Comparison of ENCODE assay signal across 5 worm cellular contexts in genomic region chrX:6088718-6089117, ce11.
TF ChIP-seq lines count a peak whose summit lies in the region.

No protein-coding gene starts in this region.

TF ChIP-seq in whole organism, L1 larva, 84 proteins besides CTCF, POLR2A, EP300 and RAD21 (continues in another document):
- no peak for TF ChIP-seq mab-9 (GFP tag; IDR thresholded peaks at IDR 0.05; lab: Robert Waterston, UW)
- TF ChIP-seq unc-62 (GFP tag; optimal IDR thresholded peaks at IDR 0.05; lab: Kevin White, UChicago) = no peak
- no peak for TF ChIP-seq nhr-84 (tag; optimal IDR thresholded peaks at IDR 0.05; lab: Kevin White, UChicago)
- no peak for TF ChIP-seq C34B4.2 (tag; optimal IDR thresholded peaks at IDR 0.05; lab: Kevin White, UChicago)
- TF ChIP-seq aha-1 (tag; optimal IDR thresholded peaks at IDR 0.05; lab: Kevin White, UChicago) = no peak
- no peak for TF ChIP-seq blmp-1 (tag; optimal IDR thresholded peaks at IDR 0.05; lab: Kevin White, UChicago)
- TF ChIP-seq ceh-63 (GFP tag; optimal IDR thresholded peaks at IDR 0.05; lab: Kevin White, UChicago) = no peak
- no peak for TF ChIP-seq unc-86 (tag; optimal IDR thresholded peaks at IDR 0.05; lab: Kevin White, UChicago)
- TF ChIP-seq grh-1 (GFP tag; IDR thresholded peaks at IDR 0.05; lab: Robert Waterston, UW) = no peak
- TF ChIP-seq nhr-71 (tag; optimal IDR thresholded peaks at IDR 0.05; lab: Kevin White, UChicago) = peak; percentile 43
- TF ChIP-seq elt-2 (tag; optimal IDR thresholded peaks at IDR 0.05; lab: Kevin White, UChicago) = peak; percentile 27
- no peak for TF ChIP-seq lin-14 (GFP tag; optimal IDR thresholded peaks at IDR 0.05; lab: Kevin White, UChicago)
- no peak for TF ChIP-seq ama-1 (optimal IDR thresholded peaks at IDR 0.05; lab: Kevin White, UChicago)
- TF ChIP-seq nhr-19 (GFP tag; conservative IDR thresholded peaks at IDR 0.05; lab: Robert Waterston, UW) = no peak
- TF ChIP-seq nhr-90 (tag; optimal IDR thresholded peaks at IDR 0.05; lab: Kevin White, UChicago; ENCODE audit: poor library complexity) = peak; percentile 3
- TF ChIP-seq aly-2 (tag; optimal IDR thresholded peaks at IDR 0.05; lab: Kevin White, UChicago) = peak; percentile 98
- TF ChIP-seq hlh-17 (GFP tag; optimal IDR thresholded peaks at IDR 0.05; lab: Kevin White, UChicago; ENCODE audit: borderline replicate concordance) = no peak
- TF ChIP-seq ceh-90 (tag; optimal IDR thresholded peaks at IDR 0.05; lab: Kevin White, UChicago) = no peak
- TF ChIP-seq snu-23 (GFP tag; optimal IDR thresholded peaks at IDR 0.05; lab: Kevin White, UChicago) = no peak

TF ChIP-seq in whole organism, L2 larva, 48 proteins besides CTCF, POLR2A, EP300 and RAD21:
- TF ChIP-seq sma-9 (GFP tag; optimal IDR thresholded peaks at IDR 0.05; lab: Kevin White, UChicago) (no peak), sma-9 (tag; optimal IDR thresholded peaks at IDR 0.05; lab: Kevin White, UChicago) (no peak), nhr-77 (tag; optimal IDR thresholded peaks at IDR 0.05; lab: Kevin White, UChicago) (no peak), sma-3 (GFP tag; optimal IDR thresholded peaks at IDR 0.05; lab: Kevin White, UChicago) (peak; percentile 45), crh-2 (tag; optimal IDR thresholded peaks at IDR 0.05; lab: Kevin White, UChicago) (peak; percentile 3), lin-13 (GFP tag; optimal IDR thresholded peaks at IDR 0.05; lab: Kevin White, UChicago) (peak; percentile 25), skn-1 (tag; optimal IDR thresholded peaks at IDR 0.05; lab: Kevin White, UChicago) (no peak), R02D3.7 (tag; optimal IDR thresholded peaks at IDR 0.05; lab: Kevin White, UChicago) (no peak), mab-5 (tag; optimal IDR thresholded peaks at IDR 0.05; lab: Kevin White, UChicago) (no peak), fos-1 (tag; optimal IDR thresholded peaks at IDR 0.05; lab: Kevin White, UChicago) (peak; percentile 13), alr-1 (tag; optimal IDR thresholded peaks at IDR 0.05; lab: Kevin White, UChicago) (no peak), dmd-4 (tag; optimal IDR thresholded peaks at IDR 0.05; lab: Kevin White, UChicago) (no peak), nhr-25 (tag; optimal IDR thresholded peaks at IDR 0.05; lab: Kevin White, UChicago) (no peak), nhr-11 (tag; optimal IDR thresholded peaks at IDR 0.05; lab: Kevin White, UChicago) (peak; percentile 75), nhr-21 (tag; optimal IDR thresholded peaks at IDR 0.05; lab: Kevin White, UChicago) (peak; percentile 44), unc-62 (GFP tag; optimal IDR thresholded peaks at IDR 0.05; lab: Kevin White, UChicago) (no peak)

TF ChIP-seq in whole organism, L3 larva, 47 proteins besides CTCF, POLR2A, EP300 and RAD21 (continues in another document):
- TF ChIP-seq nhr-43 (tag; optimal IDR thresholded peaks at IDR 0.05; lab: Kevin White, UChicago; ENCODE audit: poor library complexity, severe bottlenecking) (peak; percentile 68), sea-2 (GFP tag; optimal IDR thresholded peaks at IDR 0.05; lab: Kevin White, UChicago) (no peak), ceh-28 (tag; optimal IDR thresholded peaks at IDR 0.05; lab: Kevin White, UChicago) (peak; percentile 63), ceh-16 (tag; optimal IDR thresholded peaks at IDR 0.05; lab: Kevin White, UChicago) (no peak), nfya-1 (tag; optimal IDR thresholded peaks at IDR 0.05; lab: Kevin White, UChicago; ENCODE audit: insufficient read depth) (no peak), fos-1 (tag; optimal IDR thresholded peaks at IDR 0.05; lab: Kevin White, UChicago) (peak; percentile 78), ceh-9 (tag; optimal IDR thresholded peaks at IDR 0.05; lab: Kevin White, UChicago) (no peak), unc-62 (GFP tag; optimal IDR thresholded peaks at IDR 0.05; lab: Kevin White, UChicago) (no peak), elt-2 (tag; optimal IDR thresholded peaks at IDR 0.05; lab: Kevin White, UChicago) (peak; percentile 33), nhr-77 (tag; optimal IDR thresholded peaks at IDR 0.05; lab: Kevin White, UChicago) (peak; percentile 36), nhr-12 (tag; optimal IDR thresholded peaks at IDR 0.05; lab: Kevin White, UChicago) (no peak), zag-1 (tag; optimal IDR thresholded peaks at IDR 0.05; lab: Kevin White, UChicago) (no peak), pqm-1 (tag; optimal IDR thresholded peaks at IDR 0.05; lab: Kevin White, UChicago) (peak; percentile 29), jun-1 (tag; optimal IDR thresholded peaks at IDR 0.05; lab: Kevin White, UChicago) (no peak), aly-2 (tag; optimal IDR thresholded peaks at IDR 0.05; lab: Kevin White, UChicago) (peak; percentile 58), nhr-237 (tag; optimal IDR thresholded peaks at IDR 0.05; lab: Kevin White, UChicago) (no peak), fkh-2 (tag; optimal IDR thresholded peaks at IDR 0.05; lab: Kevin White, UChicago) (no peak), skn-1 (tag; optimal IDR thresholded peaks at IDR 0.05; lab: Kevin White, UChicago) (peak; percentile 13), R02D3.7 (tag; optimal IDR thresholded peaks at IDR 0.05; lab: Kevin White, UChicago) (no peak), fkh-10 (GFP tag; optimal IDR thresholded peaks at IDR 0.05; lab: Kevin White, UChicago) (no peak), nhr-23 (tag; optimal IDR thresholded peaks at IDR 0.05; lab: Kevin White, UChicago) (peak; percentile 41)

TF ChIP-seq in whole organism, L4 larva, 104 proteins besides CTCF, POLR2A, EP300 and RAD21 (continues in another document):
- TF ChIP-seq dmd-8 (GFP tag; IDR thresholded peaks at IDR 0.05; lab: Robert Waterston, UW) (no peak), rbr-2 (tag; optimal IDR thresholded peaks at IDR 0.05; lab: Kevin White, UChicago) (no peak), nhr-6 (tag; optimal IDR thresholded peaks at IDR 0.05; lab: Kevin White, UChicago) (no peak), D1046.2 (GFP tag; IDR thresholded peaks at IDR 0.05; lab: Robert Waterston, UW) (no peak), T20F7.1 (GFP tag; optimal IDR thresholded peaks at IDR 0.05; lab: Kevin White, UChicago) (peak; percentile 13), mep-1 (tag; optimal IDR thresholded peaks at IDR 0.05; lab: Kevin White, UChicago) (peak; percentile 87), madf-5 (GFP tag; IDR thresholded peaks at IDR 0.05; lab: Robert Waterston, UW) (no peak), mxl-3 (GFP tag; optimal IDR thresholded peaks at IDR 0.05; lab: Kevin White, UChicago) (no peak), T26A8.4 (GFP tag; IDR thresholded peaks at IDR 0.05; lab: Robert Waterston, UW) (0 out of 2 replicates have a peak, but pooled peaks have one; percentile 79), nhr-76 (tag; optimal IDR thresholded peaks at IDR 0.05; lab: Kevin White, UChicago) (no peak), ztf-11 (tag; optimal IDR thresholded peaks at IDR 0.05; lab: Kevin White, UChicago) (no peak), zfp-2 (tag; optimal IDR thresholded peaks at IDR 0.05; lab: Kevin White, UChicago) (no peak), madf-9 (GFP tag; conservative IDR thresholded peaks at IDR 0.05; lab: Robert Waterston, UW) (no peak), F49E8.2 (tag; optimal IDR thresholded peaks at IDR 0.05; lab: Kevin White, UChicago; ENCODE audit: borderline replicate concordance) (no peak), lsy-2 (tag; optimal IDR thresholded peaks at IDR 0.05; lab: Kevin White, UChicago) (peak in 1 of 2 experiments; percentile 50), fkh-10 (GFP tag; optimal IDR thresholded peaks at IDR 0.05; lab: Kevin White, UChicago) (no peak), tra-1 (GFP tag; IDR thresholded peaks at IDR 0.05; lab: Robert Waterston, UW) (no peak), lin-1 (GFP tag; IDR thresholded peaks at IDR 0.05; lab: Robert Waterston, UW) (0 out of 2 replicates have a peak, but pooled peaks have one; percentile 16), unc-62 (GFP tag; optimal IDR thresholded peaks at IDR 0.05 in 1 of 2; lab: Kevin White, UChicago) (no peak), unc-62 (tag; optimal IDR thresholded peaks at IDR 0.05; lab: Kevin White, UChicago) (no peak), zfp-3 (GFP tag; conservative IDR thresholded peaks at IDR 0.05; lab: Robert Waterston, UW) (peak; percentile 61; the same call in 1 of the 2 replicates), mdt-29 (GFP tag; IDR thresholded peaks at IDR 0.05; lab: Robert Waterston, UW) (no peak)

TF ChIP-seq in whole organism, young adult, 124 proteins besides CTCF, POLR2A, EP300 and RAD21:
- TF ChIP-seq attf-3 (GFP tag; conservative IDR thresholded peaks at IDR 0.05; lab: Robert Waterston, UW) (no peak), T07F8.4 (tag; optimal IDR thresholded peaks at IDR 0.05; lab: Kevin White, UChicago) (no peak), ZK185.1 (tag; optimal IDR thresholded peaks at IDR 0.05; lab: Kevin White, UChicago; ENCODE audit: poor library complexity, severe bottlenecking) (no peak), madf-8 (GFP tag; conservative IDR thresholded peaks at IDR 0.05; lab: Robert Waterston, UW) (no peak), attf-5 (GFP tag; optimal IDR thresholded peaks at IDR 0.05; lab: Kevin White, UChicago) (no peak), mes-4 (tag; optimal IDR thresholded peaks at IDR 0.05; lab: Kevin White, UChicago) (no peak), atf-7 (tag; optimal IDR thresholded peaks at IDR 0.05; lab: Kevin White, UChicago) (peak; percentile 41), Y53G8AR.9 (GFP tag; conservative IDR thresholded peaks at IDR 0.05; lab: Robert Waterston, UW) (0 out of 2 replicates have a peak, but pooled peaks have one; percentile 39), let-607 (tag; optimal IDR thresholded peaks at IDR 0.05; lab: Kevin White, UChicago) (peak; percentile 7 to 42), die-1 (tag; optimal IDR thresholded peaks at IDR 0.05; lab: Kevin White, UChicago) (peak; percentile 20), sptf-2 (GFP tag; optimal IDR thresholded peaks at IDR 0.05; lab: Kevin White, UChicago) (peak; percentile 12), tlf-1 (GFP tag; optimal IDR thresholded peaks at IDR 0.05; lab: Kevin White, UChicago) (peak; percentile 54), Y56A3A.18 (GFP tag; IDR thresholded peaks at IDR 0.05; lab: Robert Waterston, UW) (peak; percentile 18; the same call in 1 of the 2 replicates), madf-10 (tag; optimal IDR thresholded peaks at IDR 0.05; lab: Kevin White, UChicago) (peak; percentile 61), snpc-3.4 (tag; optimal IDR thresholded peaks at IDR 0.05; lab: Kevin White, UChicago) (no peak), F57A8.1 (GFP tag; optimal IDR thresholded peaks at IDR 0.05; lab: Kevin White, UChicago) (no peak), madf-3 (GFP tag; IDR thresholded peaks at IDR 0.05; lab: Robert Waterston, UW) (no peak), B0336.3 (GFP tag; IDR thresholded peaks at IDR 0.05; lab: Robert Waterston, UW) (0 out of 2 replicates have a peak, but pooled peaks have one; percentile 23), Y53F4B.3 (GFP tag; IDR thresholded peaks at IDR 0.05; lab: Robert Waterston, UW) (no peak), F22D6.2 (tag; optimal IDR thresholded peaks at IDR 0.05; lab: Kevin White, UChicago) (peak; percentile 22), Y79H2A.3 (GFP tag; conservative IDR thresholded peaks at IDR 0.05; lab: Robert Waterston, UW) (no peak), ceh-91 (GFP tag; IDR thresholded peaks at IDR 0.05; lab: Robert Waterston, UW) (no peak), F52B5.7 (tag; optimal IDR thresholded peaks at IDR 0.05; lab: Kevin White, UChicago) (no peak), lag-1 (GFP tag; IDR thresholded peaks at IDR 0.05; lab: Robert Waterston, UW) (no peak)
